Fruit fly (Drosophila melanogaster) whole organism, adult: Measurements from ENCODE around the gene X11L.

Experiments used
- CG11617 ChIP-seq: fragments of 200-800 bp; sonication (Bioruptor generic); optimal IDR thresholded peaks from 2 replicates; lab custom pipeline; 2017; ENCODE audit warnings: mild to moderate bottlenecking, missing biosample characterization, missing genetic modification reagents, missing genetic modification characterization
- CG12768 ChIP-seq: fragments of 200-800 bp; sonication (Bioruptor generic); optimal IDR thresholded peaks from 2 replicates; lab custom pipeline; 2017; ENCODE audit warnings: missing biosample characterization, missing genetic modification characterization, mild to moderate bottlenecking, moderate library complexity, missing genetic modification reagents
- CG14711 ChIP-seq: fragments of 200-800 bp; sonication (Bioruptor generic); optimal IDR thresholded peaks from 2 replicates; lab custom pipeline; 2018; ENCODE audit warnings: missing biosample characterization, mild to moderate bottlenecking, missing genetic modification characterization, moderate library complexity
- CG1620 ChIP-seq: fragments of 200-800 bp; sonication (Bioruptor generic); optimal IDR thresholded peaks from 2 replicates; lab custom pipeline; 2016; ENCODE audit warnings: missing biosample characterization, missing genetic modification characterization
- CG33017 ChIP-seq: fragments of 200-800 bp; sonication (Bioruptor generic); optimal IDR thresholded peaks from 2 replicates; lab custom pipeline; 2018; ENCODE audit warnings: missing biosample characterization, mild to moderate bottlenecking, missing genetic modification characterization, moderate library complexity
- CG5204 ChIP-seq: fragments of 200-800 bp; sonication (Bioruptor generic); optimal IDR thresholded peaks from 2 replicates; lab custom pipeline; 2016; ENCODE audit warnings: missing biosample characterization, missing genetic modification characterization
- CG7045 ChIP-seq: fragments of 200-800 bp; sonication (Bioruptor generic); optimal IDR thresholded peaks from 2 replicates; lab custom pipeline; 2017; ENCODE audit warnings: missing biosample characterization, mild to moderate bottlenecking, missing genetic modification characterization
- CG7101 ChIP-seq: fragments of 200-800 bp; sonication (Bioruptor generic); optimal IDR thresholded peaks from 2 replicates; lab custom pipeline; 2018; ENCODE audit warnings: missing biosample characterization, mild to moderate bottlenecking, missing genetic modification characterization, moderate library complexity
- Clk ChIP-seq: fragments of 200-800 bp; sonication (Bioruptor generic); optimal IDR thresholded peaks from 2 replicates; lab custom pipeline; 2017; ENCODE audit warnings: missing biosample characterization, missing genetic modification characterization
- Crg-1 ChIP-seq: fragments of 200-800 bp; sonication (Bioruptor generic); optimal IDR thresholded peaks from 2 replicates; lab custom pipeline; 2016; ENCODE audit warnings: missing biosample characterization, missing genetic modification characterization
- Hr96 ChIP-seq: fragments of 200-800 bp; sonication (Bioruptor generic); optimal IDR thresholded peaks from 2 replicates; lab custom pipeline; 2016; ENCODE audit warnings: missing biosample characterization, missing genetic modification characterization
- Mnt ChIP-seq: fragments of 200-800 bp; sonication (Bioruptor generic); optimal IDR thresholded peaks from 2 replicates; lab custom pipeline; 2016; ENCODE audit warnings: missing biosample characterization, mild to moderate bottlenecking, missing genetic modification characterization
- bab1 ChIP-seq: fragments of 200-800 bp; sonication (Bioruptor generic); optimal IDR thresholded peaks from 3 replicates; lab custom pipeline; 2019; ENCODE audit warnings: missing biosample characterization, mild to moderate bottlenecking, missing genetic modification characterization, moderate library complexity
- cic ChIP-seq: fragments of 200-800 bp; sonication (Bioruptor generic); optimal IDR thresholded peaks from 2 replicates; lab custom pipeline; 2017; ENCODE audit warnings: missing biosample characterization, mild to moderate bottlenecking, missing genetic modification characterization, moderate library complexity
- cnc ChIP-seq, 2 experiments: fragments of >200 bp; optimal IDR thresholded peaks; 2 replicates each; lab custom pipeline; 2017
- kay ChIP-seq: fragments of 200-800 bp; sonication (Bioruptor generic); peaks from one replicate; lab custom pipeline; 2016; ENCODE audit warnings: missing biosample characterization, missing genetic modification characterization, borderline replicate concordance
- ovo ChIP-seq: fragments of 200-800 bp; sonication (Bioruptor generic); optimal IDR thresholded peaks from 2 replicates; lab custom pipeline; 2016; ENCODE audit warnings: missing biosample characterization, missing genetic modification characterization
- pad ChIP-seq: fragments of 200-800 bp; sonication (Bioruptor generic); optimal IDR thresholded peaks from 3 replicates; lab custom pipeline; 2017; ENCODE audit warnings: missing biosample characterization, missing genetic modification characterization, mild to moderate bottlenecking, moderate library complexity, missing genetic modification reagents
- tj ChIP-seq: fragments of 200-800 bp; sonication (Bioruptor generic); optimal IDR thresholded peaks from 3 replicates; lab custom pipeline; 2017; ENCODE audit warnings: missing biosample characterization, mild to moderate bottlenecking, missing genetic modification characterization, moderate library complexity
- toe ChIP-seq: fragments of 200-800 bp; sonication (Bioruptor generic); optimal IDR thresholded peaks from 2 replicates; lab custom pipeline; 2016; ENCODE audit warnings: missing biosample characterization, missing genetic modification characterization

X11L gene

DNA sequence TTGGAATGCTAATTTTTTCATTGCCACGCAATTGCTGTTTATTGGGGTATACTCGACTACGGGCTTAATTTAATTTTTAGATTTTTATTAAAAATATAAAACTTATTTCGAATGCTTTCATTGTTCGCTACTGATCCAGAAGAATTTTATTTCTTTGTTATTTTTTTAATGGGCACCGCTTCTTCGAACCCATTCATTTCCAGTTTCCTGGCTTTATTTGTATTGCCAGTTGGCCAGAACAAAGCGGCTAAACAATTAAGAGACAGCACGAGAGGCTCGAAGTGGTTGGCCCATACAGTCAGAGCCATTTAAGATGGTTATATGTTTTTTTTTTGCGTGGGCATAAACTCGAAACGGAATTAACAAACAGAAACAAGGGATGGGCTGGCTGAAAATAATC, 3.6 kb upstream of the X11L start:
- TF ChIP-seq Clk: no peak
- TF ChIP-seq Mnt: no peak
- TF ChIP-seq kay (GFP tag; lab: Kevin White, UChicago): peak; percentile 30
- peak; percentile 38 for TF ChIP-seq bab1 (GFP tag; lab: Kevin White, UChicago)
- peak; percentile 33 for TF ChIP-seq CG14711 (tag; lab: Kevin White, UChicago)
- no peak for TF ChIP-seq CG7101 (tag; lab: Kevin White, UChicago)
- no peak for TF ChIP-seq toe (GFP tag; lab: Kevin White, UChicago)
- TF ChIP-seq CG11617 (GFP tag; lab: Kevin White, UChicago): no peak

dm6 chrX:17597622-17598021, 1.8 kb upstream of the X11L start:
- TF ChIP-seq cnc (optimal IDR thresholded peaks at IDR 0.05; lab: Kevin White, UChicago) (no peak), CG33017 (tag; lab: Kevin White, UChicago) (no peak), pad (GFP tag; lab: Kevin White, UChicago) (no peak), Clk (no peak), CG12768 (GFP tag; lab: Kevin White, UChicago) (no peak), bab1 (GFP tag; lab: Kevin White, UChicago) (no peak)

dm6 chrX:17602466-17602865, 3.1 kb downstream of the X11L start:
- TF ChIP-seq Clk: no peak
- no peak for TF ChIP-seq ovo
- TF ChIP-seq CG33017 (tag; lab: Kevin White, UChicago): no peak

dm6 chrX:17611455-17611854, 12.0 kb downstream of the X11L start:
- peak; percentile 92 for TF ChIP-seq pad (GFP tag; lab: Kevin White, UChicago)
- TF ChIP-seq cic (GFP tag; lab: Kevin White, UChicago): no peak
- no peak for TF ChIP-seq CG1620 (GFP tag; lab: Kevin White, UChicago)

dm6 chrX:17622187-17622586, 22.8 kb downstream of the X11L start:
- TF ChIP-seq kay (GFP tag; lab: Kevin White, UChicago): no peak
- no peak for TF ChIP-seq cic (GFP tag; lab: Kevin White, UChicago)
- no peak for TF ChIP-seq Clk
- TF ChIP-seq CG14711 (tag; lab: Kevin White, UChicago): no peak
- no peak for TF ChIP-seq CG7045 (GFP tag; lab: Kevin White, UChicago)
- TF ChIP-seq CG1620 (GFP tag; lab: Kevin White, UChicago): no peak
- TF ChIP-seq CG5204: no peak
- TF ChIP-seq CG12768 (GFP tag; lab: Kevin White, UChicago): no peak
- no peak for TF ChIP-seq bab1 (GFP tag; lab: Kevin White, UChicago)
- TF ChIP-seq CG33017 (tag; lab: Kevin White, UChicago): no peak
- TF ChIP-seq Crg-1 (GFP tag; lab: Kevin White, UChicago): no peak
- no peak for TF ChIP-seq tj (GFP tag; lab: Kevin White, UChicago)
- TF ChIP-seq CG11617 (GFP tag; lab: Kevin White, UChicago): no peak
- no peak for TF ChIP-seq ovo
- TF ChIP-seq Hr96 (GFP tag; lab: Kevin White, UChicago): no peak
- no peak for TF ChIP-seq toe (GFP tag; lab: Kevin White, UChicago)
- TF ChIP-seq Mnt: no peak
- no peak for TF ChIP-seq cnc (optimal IDR thresholded peaks at IDR 0.05; lab: Kevin White, UChicago)
- no peak for TF ChIP-seq pad (GFP tag; lab: Kevin White, UChicago)

- TF ChIP-seq tj (GFP tag; lab: Kevin White, UChicago): peak; percentile 99
- peak; percentile 97 for TF ChIP-seq kay (GFP tag; lab: Kevin White, UChicago)
- no peak for TF ChIP-seq CG12768 (GFP tag; lab: Kevin White, UChicago)
These were observed 25.0 kb downstream of the X11L start for dm6 chrX:17624223-17624982.

DNA sequence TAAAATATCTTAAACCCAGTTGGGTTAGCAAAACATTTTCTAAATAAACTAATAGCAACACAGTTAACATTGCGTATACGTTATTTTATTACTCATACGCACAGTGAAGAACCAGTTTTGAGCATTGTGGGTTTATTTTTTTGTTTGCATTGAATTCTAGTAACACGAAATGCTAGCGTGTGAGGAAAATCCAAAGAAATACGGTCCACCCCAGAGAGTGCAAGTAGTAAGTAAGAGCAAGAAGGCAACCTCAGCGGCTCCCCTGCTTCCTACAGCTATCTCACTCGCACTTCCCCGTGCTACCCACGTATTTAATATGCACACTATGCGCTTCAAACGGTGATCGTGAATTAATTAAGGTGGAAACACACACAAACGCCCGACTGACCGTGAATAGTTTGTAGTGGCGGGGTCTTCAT, 25.6 kb downstream of the X11L start:
- TF ChIP-seq kay (GFP tag; lab: Kevin White, UChicago): peak; percentile 54
- TF ChIP-seq CG5204: peak; percentile 93
- peak; percentile 94 for TF ChIP-seq CG12768 (GFP tag; lab: Kevin White, UChicago)
- peak; percentile 99 for TF ChIP-seq bab1 (GFP tag; lab: Kevin White, UChicago)
- peak; percentile 99 for TF ChIP-seq CG11617 (GFP tag; lab: Kevin White, UChicago)
- TF ChIP-seq pad (GFP tag; lab: Kevin White, UChicago): peak; percentile 93
- TF ChIP-seq ovo: peak; percentile 90
- TF ChIP-seq CG7045 (GFP tag; lab: Kevin White, UChicago): peak; percentile 90
- TF ChIP-seq cic (GFP tag; lab: Kevin White, UChicago): peak; percentile 68
- TF ChIP-seq toe (GFP tag; lab: Kevin White, UChicago): peak; percentile 88
- no peak for TF ChIP-seq cnc (optimal IDR thresholded peaks at IDR 0.05; lab: Kevin White, UChicago)
- TF ChIP-seq CG14711 (tag; lab: Kevin White, UChicago): peak; percentile 96
- peak; percentile 98 for TF ChIP-seq tj (GFP tag; lab: Kevin White, UChicago)
- TF ChIP-seq Mnt: peak; percentile 96
- peak; percentile 85 for TF ChIP-seq Clk
- TF ChIP-seq Crg-1 (GFP tag; lab: Kevin White, UChicago): peak; percentile 97
- peak; percentile 98 for TF ChIP-seq Hr96 (GFP tag; lab: Kevin White, UChicago)
- peak; percentile 97 for TF ChIP-seq CG1620 (GFP tag; lab: Kevin White, UChicago)
- peak; percentile 99 for TF ChIP-seq CG7101 (tag; lab: Kevin White, UChicago)
- peak; percentile 96 for TF ChIP-seq CG33017 (tag; lab: Kevin White, UChicago)
